Worm (Caenorhabditis elegans) whole organism, L4/young adult: ENCODE data around the gene F44E5.5.

Experiments used
- dao-5 ChIP-seq: sonication (generic microtip); optimal IDR thresholded peaks from 2 replicates; lab custom pipeline; 2016; ENCODE audit warnings: missing genotype, missing genetic modification characterization, moderate library complexity, missing compliant biosample characterization
- him-1 ChIP-seq: sonication (generic microtip); optimal IDR thresholded peaks from 2 replicates; lab custom pipeline; 2016; ENCODE audit warnings: missing genotype, missing genetic modification reagents, missing genetic modification characterization, missing compliant biosample characterization

- TF ChIP-seq him-1 (tag; lab: Kevin White, UChicago) (no peak), dao-5 (tag; lab: Kevin White, UChicago) (no peak)
Observed at ce11 chrII:11798737-11799136, 39.3 kb downstream of the F44E5.5 start, which contains the start of gene hda-5.
